Worm (Caenorhabditis elegans): ENCODE results near the gene gstk-1.

DNA sequence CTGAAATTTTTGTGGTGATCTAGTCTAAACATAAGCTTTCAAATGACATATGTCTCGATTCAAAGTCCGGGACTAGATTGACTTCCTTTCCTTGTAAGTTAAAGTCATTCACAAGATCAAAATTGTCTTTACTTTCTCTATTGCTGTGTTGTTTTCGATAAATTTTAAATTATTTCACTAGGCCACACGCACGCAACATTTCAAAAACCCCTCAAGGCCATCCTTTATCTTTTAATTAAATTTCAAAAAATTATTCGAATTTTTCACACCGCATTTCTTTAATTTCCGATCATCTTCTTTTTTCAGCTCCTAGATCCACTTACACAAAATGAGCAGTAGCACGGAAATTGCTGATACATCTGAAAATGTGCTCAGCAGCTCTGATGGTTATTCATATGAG is 20.2 kb upstream of the gstk-1 start, which contains the start of gene ZK1307.7:
- TF ChIP-seq pax-1 (tag; optimal IDR thresholded peaks at IDR 0.05) (no peak), ahr-1 (tag; optimal IDR thresholded peaks at IDR 0.05) (no peak), odd-2 (tag; optimal IDR thresholded peaks at IDR 0.05) (no peak)
